Fruit fly (Drosophila melanogaster): ENCODE data around the gene Rpt3R.

The Rpt3R gene

DNA sequence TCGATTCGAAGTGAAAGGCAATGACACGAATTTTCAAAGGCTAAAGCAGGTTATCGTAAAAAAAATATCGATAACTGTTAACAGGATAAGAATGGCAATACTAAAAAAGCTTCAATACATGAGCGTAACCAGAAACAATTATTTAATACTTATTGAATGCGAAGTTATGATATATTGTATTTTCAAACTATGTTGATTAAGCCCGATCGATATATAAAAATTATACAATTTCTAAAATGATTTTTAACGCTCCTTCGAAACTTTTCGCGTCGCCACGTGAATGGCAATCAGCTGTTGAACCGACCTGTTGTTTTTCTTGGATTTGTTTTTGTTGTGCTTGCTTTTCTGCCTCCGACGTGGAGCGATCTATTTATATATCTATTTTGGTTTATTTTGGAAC is at the start of gene Rpt3R, which contains the start of gene Alg12:
TSS of gene Rpt3R (minus strand) at position 324 of the 400 bp plus-strand sequence.
TSS of gene Alg12 (plus strand) at position 305 of the 400 bp plus-strand sequence.
- peak; percentile 8 for TF ChIP-seq Myc (optimal IDR thresholded peaks at IDR 0.05)
- TF ChIP-seq foxo (GFP tag; optimal IDR thresholded peaks at IDR 0.05): no peak
- TF ChIP-seq CG9705 (GFP tag; optimal IDR thresholded peaks at IDR 0.05): no peak
- TF ChIP-seq Abd-B (GFP tag; optimal IDR thresholded peaks at IDR 0.05): no peak
- no peak for TF ChIP-seq Jra (GFP tag; optimal IDR thresholded peaks at IDR 0.05)
- TF ChIP-seq br (GFP tag; optimal IDR thresholded peaks at IDR 0.05): no peak

DNA sequence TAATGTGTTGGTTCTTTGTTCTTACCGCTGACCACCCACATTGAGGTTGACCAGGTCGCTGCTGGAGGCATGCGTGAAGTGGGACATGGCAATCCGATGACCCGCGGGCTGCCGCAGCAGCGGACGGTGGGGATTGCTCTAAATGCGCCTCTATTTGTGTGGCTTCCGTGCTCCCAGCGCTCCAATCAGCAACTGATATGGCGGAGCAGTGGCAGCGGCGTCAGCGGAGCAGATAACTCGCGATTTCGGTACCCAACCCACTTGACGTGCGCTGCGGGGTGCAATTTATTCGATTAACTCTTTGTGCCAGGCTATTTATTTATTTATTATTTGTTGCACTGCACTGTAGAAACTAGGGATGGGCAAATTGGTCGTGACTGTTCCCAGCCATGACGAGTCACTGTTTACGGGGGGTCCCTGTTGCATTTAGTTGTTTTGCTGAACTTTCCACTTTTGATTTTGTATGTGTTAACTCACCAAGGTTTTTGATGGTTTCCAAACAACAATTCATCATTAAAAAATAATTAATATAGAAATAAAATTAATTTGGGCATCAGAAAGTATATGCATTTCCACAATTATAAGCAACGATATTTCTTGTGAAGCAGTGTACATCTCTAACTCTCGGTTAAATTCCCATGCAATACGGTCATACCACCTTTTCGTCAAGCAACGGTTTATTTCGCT is 44.5 kb upstream of the Rpt3R start, which contains the start of the genes CG9467 and CG8526:
TSS of gene CG9467 (minus strand) at position 383 of the 687 bp plus-strand sequence.
TSS of gene CG8526 (plus strand) at position 637 of the 687 bp plus-strand sequence.
- TF ChIP-seq Hr83 (GFP tag; optimal IDR thresholded peaks at IDR 0.05; ENCODE audit: poor library complexity, severe bottlenecking) (no peak), rgr (GFP tag; optimal IDR thresholded peaks at IDR 0.05) (peak; percentile 74), fru (GFP tag; optimal IDR thresholded peaks at IDR 0.05) (peak; percentile 55), dmrt93B (GFP tag; optimal IDR thresholded peaks at IDR 0.05) (no peak), foxo (GFP tag; optimal IDR thresholded peaks at IDR 0.05) (peak in 1 of 2 experiments; percentile 79), h (GFP tag; optimal IDR thresholded peaks at IDR 0.05) (peak; percentile 69), Myc (optimal IDR thresholded peaks at IDR 0.05) (peak; percentile 55), Mio (GFP tag; optimal IDR thresholded peaks at IDR 0.05) (no peak), psq (GFP tag; optimal IDR thresholded peaks at IDR 0.05) (peak; percentile 38), ey (GFP tag; optimal IDR thresholded peaks at IDR 0.05) (peak; percentile 57), CrebA (GFP tag; optimal IDR thresholded peaks at IDR 0.05; ENCODE audit: borderline replicate concordance) (no peak), Hr78 (GFP tag; optimal IDR thresholded peaks at IDR 0.05) (no peak), CG9705 (GFP tag; optimal IDR thresholded peaks at IDR 0.05) (peak; percentile 60), sv (GFP tag; optimal IDR thresholded peaks at IDR 0.05) (peak; percentile 56), brk (GFP tag; optimal IDR thresholded peaks at IDR 0.05) (no peak), lola (GFP tag; optimal IDR thresholded peaks at IDR 0.05) (no peak), Hnf4 (GFP tag; optimal IDR thresholded peaks at IDR 0.05) (no peak), Abd-B (GFP tag; optimal IDR thresholded peaks at IDR 0.05) (no peak), HLH106 (tag; optimal IDR thresholded peaks at IDR 0.05) (peak; percentile 82), dl (GFP tag; optimal IDR thresholded peaks at IDR 0.05; ENCODE audit: insufficient read depth in 1 of 2, partially characterized antibody in 2 of 2) (no peak), usp (GFP tag; optimal IDR thresholded peaks at IDR 0.05) (no peak), N (GFP tag; optimal IDR thresholded peaks at IDR 0.05) (no peak), OdsH (GFP tag; optimal IDR thresholded peaks at IDR 0.05) (peak; percentile 54), woc (GFP tag; optimal IDR thresholded peaks at IDR 0.05) (peak; percentile 82), br (GFP tag; optimal IDR thresholded peaks at IDR 0.05) (no peak), Jra (GFP tag; optimal IDR thresholded peaks at IDR 0.05) (peak; percentile 24), GATAd (GFP tag; optimal IDR thresholded peaks at IDR 0.05) (no peak), Sp1 (GFP tag; optimal IDR thresholded peaks at IDR 0.05) (peak; percentile 59), Vsx2 (GFP tag; optimal IDR thresholded peaks at IDR 0.05; ENCODE audit: partially characterized antibody) (no peak), Dfd (GFP tag; optimal IDR thresholded peaks at IDR 0.05) (no peak), Rel (GFP tag; optimal IDR thresholded peaks at IDR 0.05) (no peak), Rel (tag; optimal IDR thresholded peaks at IDR 0.05) (peak; percentile 64)

DNA sequence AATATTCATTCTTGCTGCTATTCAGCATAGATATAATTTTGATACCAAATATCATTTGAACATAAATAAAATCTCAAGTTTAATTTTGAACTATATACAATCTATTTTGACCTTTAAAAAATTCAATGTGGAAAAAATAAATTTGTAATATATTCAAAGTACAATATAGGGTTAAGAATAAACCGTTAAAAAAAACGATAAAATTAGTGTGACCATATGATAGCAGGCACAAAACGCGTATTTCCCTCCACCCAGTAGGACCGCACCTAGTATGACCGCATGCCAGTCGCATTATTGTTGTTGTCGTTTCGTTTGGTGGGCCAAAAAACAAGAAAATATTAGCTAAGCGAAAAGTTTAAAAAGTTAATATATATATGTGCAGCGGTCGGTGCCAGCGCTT is 36.7 kb upstream of the Rpt3R start, which contains the start of gene CG8516:
TSS of gene CG8516 (plus strand) at position 278 of the 400 bp plus-strand sequence.
- no peak for TF ChIP-seq sage (GFP tag; optimal IDR thresholded peaks at IDR 0.05)
- no peak for TF ChIP-seq Jra (GFP tag; optimal IDR thresholded peaks at IDR 0.05)
- TF ChIP-seq OdsH (GFP tag; optimal IDR thresholded peaks at IDR 0.05): no peak
- TF ChIP-seq Mio (GFP tag; optimal IDR thresholded peaks at IDR 0.05): no peak
- TF ChIP-seq Sp1 (GFP tag; optimal IDR thresholded peaks at IDR 0.05): peak; percentile 11
- no peak for TF ChIP-seq CG32264 (GFP tag; optimal IDR thresholded peaks at IDR 0.05)
- TF ChIP-seq br (GFP tag; optimal IDR thresholded peaks at IDR 0.05): no peak
- no peak for TF ChIP-seq pan (optimal IDR thresholded peaks at IDR 0.05)
- TF ChIP-seq dsf (GFP tag; optimal IDR thresholded peaks at IDR 0.05; ENCODE audit: borderline replicate concordance): no peak
- TF ChIP-seq Hnf4 (GFP tag; optimal IDR thresholded peaks at IDR 0.05): no peak
- TF ChIP-seq Myc (optimal IDR thresholded peaks at IDR 0.05): no peak
- TF ChIP-seq ey (GFP tag; optimal IDR thresholded peaks at IDR 0.05): no peak
- TF ChIP-seq Rel (GFP tag; optimal IDR thresholded peaks at IDR 0.05): no peak
- peak; percentile 41 for TF ChIP-seq Rel (tag; optimal IDR thresholded peaks at IDR 0.05)
- TF ChIP-seq woc (GFP tag; optimal IDR thresholded peaks at IDR 0.05): peak; percentile 24
- no peak for TF ChIP-seq GATAd (GFP tag; optimal IDR thresholded peaks at IDR 0.05)
- no peak for TF ChIP-seq CrebA (GFP tag; optimal IDR thresholded peaks at IDR 0.05; ENCODE audit: borderline replicate concordance)
- TF ChIP-seq sv (GFP tag; optimal IDR thresholded peaks at IDR 0.05): peak; percentile 11
- no peak for TF ChIP-seq jim (GFP tag; optimal IDR thresholded peaks at IDR 0.05)
- no peak for TF ChIP-seq psq (GFP tag; optimal IDR thresholded peaks at IDR 0.05)
- no peak for TF ChIP-seq brk (GFP tag; optimal IDR thresholded peaks at IDR 0.05)
- TF ChIP-seq h (GFP tag; optimal IDR thresholded peaks at IDR 0.05): peak; percentile 29
- TF ChIP-seq Vsx2 (GFP tag; optimal IDR thresholded peaks at IDR 0.05; ENCODE audit: partially characterized antibody): no peak
- TF ChIP-seq HLH106 (tag; optimal IDR thresholded peaks at IDR 0.05): peak; percentile 19
- no peak for TF ChIP-seq rgr (GFP tag; optimal IDR thresholded peaks at IDR 0.05)
- no peak for TF ChIP-seq Hr83 (GFP tag; optimal IDR thresholded peaks at IDR 0.05; ENCODE audit: poor library complexity, severe bottlenecking)
- peak in 1 of 2 experiments; percentile 29 for TF ChIP-seq foxo (GFP tag; optimal IDR thresholded peaks at IDR 0.05)
- TF ChIP-seq Dfd (GFP tag; optimal IDR thresholded peaks at IDR 0.05): no peak
- TF ChIP-seq fru (GFP tag; optimal IDR thresholded peaks at IDR 0.05): no peak
- TF ChIP-seq N (GFP tag; optimal IDR thresholded peaks at IDR 0.05): no peak
- TF ChIP-seq Hr78 (GFP tag; optimal IDR thresholded peaks at IDR 0.05): no peak
- no peak for TF ChIP-seq tai (GFP tag; optimal IDR thresholded peaks at IDR 0.05)
- TF ChIP-seq CG9705 (GFP tag; optimal IDR thresholded peaks at IDR 0.05): no peak
- no peak for TF ChIP-seq Abd-B (GFP tag; optimal IDR thresholded peaks at IDR 0.05)
- no peak for TF ChIP-seq Dif (GFP tag; optimal IDR thresholded peaks at IDR 0.05; ENCODE audit: partially characterized antibody)
- TF ChIP-seq dmrt93B (GFP tag; optimal IDR thresholded peaks at IDR 0.05): no peak
- TF ChIP-seq lola (GFP tag; optimal IDR thresholded peaks at IDR 0.05): no peak
- no peak for TF ChIP-seq dl (GFP tag; optimal IDR thresholded peaks at IDR 0.05; ENCODE audit: insufficient read depth in 1 of 2, partially characterized antibody in 2 of 2)
